Worm (Caenorhabditis elegans) whole organism, L1 larva: Measurements from ENCODE around the gene Y55B1AR.4.

Source experiments
- C04F5.9 ChIP-seq: sonication (generic microtip); optimal IDR thresholded peaks from 2 replicates; lab custom pipeline; 2016; ENCODE audit warnings: missing genetic modification characterization, missing compliant biosample characterization
- F16B12.6 ChIP-seq: fragments of 150-350 bp; optimal IDR thresholded peaks from 2 replicates; lab custom pipeline; 2014; ENCODE audit warnings: missing biosample characterization, missing genetic modification characterization
- aha-1 ChIP-seq: fragments of 150-350 bp; optimal IDR thresholded peaks from 2 replicates; lab custom pipeline; 2014; ENCODE audit warnings: missing biosample characterization, missing genetic modification characterization
- aly-2 ChIP-seq: fragments of 150-350 bp; optimal IDR thresholded peaks from 2 replicates; lab custom pipeline; 2014; ENCODE audit warnings: missing biosample characterization, missing genetic modification characterization
- ama-1 ChIP-seq: fragments of 150-350 bp; optimal IDR thresholded peaks from 2 replicates; lab custom pipeline; 2014
- blmp-1 ChIP-seq: fragments of 150-350 bp; optimal IDR thresholded peaks from 2 replicates; lab custom pipeline; 2014; ENCODE audit warnings: missing biosample characterization, missing genetic modification characterization
- ceh-63 ChIP-seq: fragments of 200-800 bp; sonication (Bioruptor generic); optimal IDR thresholded peaks from 2 replicates; lab custom pipeline; 2018; ENCODE audit warnings: mild to moderate bottlenecking, missing genetic modification characterization, missing compliant biosample characterization
- ceh-82 ChIP-seq, 3 experiments: fragments of 150-350 bp in 1 of 3; sonication (generic microtip) in 2 of 3; optimal IDR thresholded peaks; 2 replicates each; lab custom pipeline; 2014 to 2017; ENCODE audit warnings: missing biosample characterization in 3 of 3, missing genetic modification characterization in 3 of 3
- ces-1 ChIP-seq: fragments of 150-350 bp; optimal IDR thresholded peaks from 2 replicates; lab custom pipeline; 2014; ENCODE audit warnings: missing biosample characterization, missing genetic modification reagents, missing genetic modification characterization
- dpl-1 ChIP-seq, 3 experiments: fragments of 150-350 bp in 2 of 3; sonication (generic microtip) in 1 of 3; optimal IDR thresholded peaks; 2 replicates each; lab custom pipeline; 2014 to 2017; ENCODE audit warnings: missing biosample characterization in 3 of 3, missing genetic modification characterization in 3 of 3, missing genetic modification reagents in 3 of 3
- dsc-1 ChIP-seq: sonication (generic microtip); optimal IDR thresholded peaks from 2 replicates; lab custom pipeline; 2016; ENCODE audit warnings: mild to moderate bottlenecking, missing genetic modification characterization, missing compliant biosample characterization
- efl-1 ChIP-seq, 4 experiments: fragments of 150-350 bp; optimal IDR thresholded peaks in 3 of 4; peaks in 1 of 4; 1 replicate in 1 of 4; 2 replicates in 3 of 4; lab custom pipeline; 2014; ENCODE audit warnings: missing biosample characterization in 2 of 4, missing genetic modification characterization in 2 of 4, missing genetic modification reagents in 2 of 4
- egl-13 ChIP-seq: sonication (generic microtip); optimal IDR thresholded peaks from 2 replicates; lab custom pipeline; 2016; ENCODE audit warnings: missing genotype, missing genetic modification reagents, missing genetic modification characterization, missing compliant biosample characterization
- egl-27 ChIP-seq, 2 experiments: fragments of 150-350 bp in 1 of 2; sonication (generic microtip); optimal IDR thresholded peaks; 3 replicates each; lab custom pipeline; 2017 to 2018; ENCODE audit warnings: missing biosample characterization in 2 of 2, missing genetic modification characterization in 2 of 2, missing genetic modification reagents in 2 of 2
- elt-3 ChIP-seq, 6 experiments: fragments of 150-350 bp in 1 of 6; sonication (generic microtip); optimal IDR thresholded peaks; 2 replicates each; lab custom pipeline; 2017 to 2018; ENCODE audit warnings: missing biosample characterization in 6 of 6, missing genetic modification characterization in 6 of 6, inconsistent platforms in 1 of 6
- ets-5 ChIP-seq: fragments of 200-800 bp; sonication (Bioruptor generic); IDR thresholded peaks from 2 replicates; pipeline ENCODE4 v1.3.6; 2022; ENCODE audit warnings: missing genetic modification characterization, missing compliant biosample characterization
- fkh-10 ChIP-seq: sonication (generic microtip); optimal IDR thresholded peaks from 2 replicates; lab custom pipeline; 2017; ENCODE audit warnings: missing biosample characterization, missing genetic modification reagents, missing genetic modification characterization
- fkh-4 ChIP-seq: sonication (generic microtip); optimal IDR thresholded peaks from 2 replicates; lab custom pipeline; 2016; ENCODE audit warnings: missing compliant biosample characterization, missing genetic modification characterization, borderline replicate concordance
- fos-1 ChIP-seq: fragments of 150-350 bp; optimal IDR thresholded peaks from 2 replicates; lab custom pipeline; 2014; ENCODE audit warnings: missing biosample characterization, missing genetic modification characterization
- hlh-17 ChIP-seq: fragments of 200-800 bp; sonication (Bioruptor generic); optimal IDR thresholded peaks from 2 replicates; lab custom pipeline; 2018; ENCODE audit warnings: missing genetic modification characterization, mild to moderate bottlenecking, missing compliant biosample characterization, moderate library complexity, borderline replicate concordance
- hlh-4 ChIP-seq: sonication (generic microtip); optimal IDR thresholded peaks from 2 replicates; lab custom pipeline; 2016; ENCODE audit warnings: mild to moderate bottlenecking, missing genetic modification characterization, missing compliant biosample characterization
- irx-1 ChIP-seq: sonication (generic microtip); optimal IDR thresholded peaks from 2 replicates; lab custom pipeline; 2016; ENCODE audit warnings: missing genetic modification characterization, missing compliant biosample characterization
- isw-1 ChIP-seq: fragments of 200-800 bp; sonication (Bioruptor generic); IDR thresholded peaks from 2 replicates; pipeline ENCODE4 v1.3.6; 2022; ENCODE audit warnings: missing genetic modification characterization, missing compliant biosample characterization
- lin-13 ChIP-seq: fragments of 150-350 bp; optimal IDR thresholded peaks from 2 replicates; lab custom pipeline; 2014; ENCODE audit warnings: missing biosample characterization, missing genetic modification reagents, missing genetic modification characterization
- lin-14 ChIP-seq: fragments of 200-800 bp; sonication (Bioruptor generic); optimal IDR thresholded peaks from 2 replicates; lab custom pipeline; 2018; ENCODE audit warnings: mild to moderate bottlenecking, missing genetic modification characterization, moderate library complexity, missing compliant biosample characterization
- mdl-1 ChIP-seq, 2 experiments: fragments of 150-350 bp; optimal IDR thresholded peaks; 2 replicates each; lab custom pipeline; 2014 to 2017; ENCODE audit warnings: missing biosample characterization in 2 of 2, missing genetic modification characterization in 2 of 2, inconsistent platforms in 1 of 2
- mef-2 ChIP-seq: fragments of 150-350 bp; optimal IDR thresholded peaks from 2 replicates; lab custom pipeline; 2014; ENCODE audit warnings: missing biosample characterization, missing genetic modification characterization
- mep-1 ChIP-seq: fragments of 150-350 bp; optimal IDR thresholded peaks from 2 replicates; lab custom pipeline; 2014; ENCODE audit warnings: missing biosample characterization, missing genetic modification characterization
- nhr-11 ChIP-seq: fragments of 150-350 bp; optimal IDR thresholded peaks from 2 replicates; lab custom pipeline; 2014; ENCODE audit warnings: missing biosample characterization, missing genetic modification characterization
- nhr-12 ChIP-seq: sonication (generic microtip); optimal IDR thresholded peaks from 2 replicates; lab custom pipeline; 2017; ENCODE audit warnings: missing biosample characterization, missing genetic modification characterization
- nhr-19 ChIP-seq: fragments of 200-800 bp; sonication (Bioruptor generic); conservative IDR thresholded peaks from 2 replicates; pipeline ENCODE4 v1.3.6; 2022; ENCODE audit warnings: missing genetic modification characterization, missing compliant biosample characterization
- nhr-20 ChIP-seq: sonication (generic microtip); optimal IDR thresholded peaks from 2 replicates; lab custom pipeline; 2016; ENCODE audit warnings: mild to moderate bottlenecking, missing genetic modification characterization, missing compliant biosample characterization
- nhr-237 ChIP-seq: fragments of 150-350 bp; optimal IDR thresholded peaks from 2 replicates; lab custom pipeline; 2014; ENCODE audit warnings: missing biosample characterization, missing genetic modification characterization
- nhr-28 ChIP-seq: fragments of 150-350 bp; optimal IDR thresholded peaks from 2 replicates; lab custom pipeline; 2014; ENCODE audit warnings: missing biosample characterization, missing genetic modification characterization
- nhr-71 ChIP-seq: sonication (generic microtip); optimal IDR thresholded peaks from 2 replicates; lab custom pipeline; 2016; ENCODE audit warnings: mild to moderate bottlenecking, missing genetic modification characterization, moderate library complexity, missing compliant biosample characterization
- nhr-76 ChIP-seq: sonication (generic microtip); optimal IDR thresholded peaks from 2 replicates; lab custom pipeline; 2017; ENCODE audit warnings: missing biosample characterization, missing genetic modification characterization
- nhr-77 ChIP-seq: fragments of 150-350 bp; optimal IDR thresholded peaks from 2 replicates; lab custom pipeline; 2014; ENCODE audit warnings: missing biosample characterization, missing genetic modification characterization
- nhr-84 ChIP-seq: sonication (generic microtip); optimal IDR thresholded peaks from 2 replicates; lab custom pipeline; 2017; ENCODE audit warnings: missing biosample characterization, missing genetic modification characterization
- pax-3 ChIP-seq: fragments of 200-800 bp; sonication (Bioruptor generic); optimal IDR thresholded peaks from 2 replicates; lab custom pipeline; 2018; ENCODE audit warnings: mild to moderate bottlenecking, missing genetic modification characterization, moderate library complexity, missing compliant biosample characterization
- snu-23 ChIP-seq: sonication (generic microtip); optimal IDR thresholded peaks from 2 replicates; lab custom pipeline; 2016; ENCODE audit warnings: missing genetic modification characterization, missing compliant biosample characterization
- sox-4 ChIP-seq: sonication (generic microtip); optimal IDR thresholded peaks from 2 replicates; lab custom pipeline; 2016; ENCODE audit warnings: missing genetic modification characterization, missing compliant biosample characterization
- sptf-1 ChIP-seq: fragments of 150-350 bp; optimal IDR thresholded peaks from 2 replicates; lab custom pipeline; 2014; ENCODE audit warnings: missing biosample characterization, missing genetic modification characterization
- sup-37 ChIP-seq: fragments of 200-800 bp; sonication (Bioruptor generic); optimal IDR thresholded peaks from 2 replicates; lab custom pipeline; 2018; ENCODE audit warnings: mild to moderate bottlenecking, missing genetic modification characterization, missing compliant biosample characterization
- swsn-7 ChIP-seq: sonication (generic microtip); optimal IDR thresholded peaks from 2 replicates; lab custom pipeline; 2016; ENCODE audit warnings: missing genetic modification characterization, missing compliant biosample characterization
- tbx-2 ChIP-seq: sonication (generic microtip); optimal IDR thresholded peaks from 2 replicates; lab custom pipeline; 2016; ENCODE audit warnings: missing genetic modification characterization, missing compliant biosample characterization
- tlp-1 ChIP-seq: fragments of 150-350 bp; optimal IDR thresholded peaks from 2 replicates; lab custom pipeline; 2014; ENCODE audit warnings: missing biosample characterization, missing genetic modification characterization
- unc-130 ChIP-seq: fragments of 150-350 bp; optimal IDR thresholded peaks from 2 replicates; lab custom pipeline; 2017; ENCODE audit warnings: missing biosample characterization, missing genetic modification characterization, inconsistent platforms
- unc-62 ChIP-seq: fragments of 150-350 bp; optimal IDR thresholded peaks from 2 replicates; lab custom pipeline; 2014; ENCODE audit warnings: missing biosample characterization, missing genetic modification reagents, missing genetic modification characterization
- unc-86 ChIP-seq: sonication (generic microtip); optimal IDR thresholded peaks from 2 replicates; lab custom pipeline; 2016; ENCODE audit warnings: missing genetic modification characterization, missing compliant biosample characterization
- unc-98 ChIP-seq: fragments of 200-800 bp; sonication (Bioruptor generic); IDR thresholded peaks from 2 replicates; pipeline ENCODE4 v1.3.6; 2022; ENCODE audit warnings: missing genetic modification characterization, missing compliant biosample characterization
- vab-15 ChIP-seq: sonication (generic microtip); optimal IDR thresholded peaks from 2 replicates; lab custom pipeline; 2017; ENCODE audit warnings: missing genotype, mild to moderate bottlenecking, missing genetic modification characterization, missing compliant biosample characterization
- xbp-1 ChIP-seq: sonication (generic microtip); optimal IDR thresholded peaks from 2 replicates; lab custom pipeline; 2016; ENCODE audit warnings: missing genetic modification characterization, missing compliant biosample characterization
- zip-4 ChIP-seq: fragments of 200-800 bp; sonication (Bioruptor generic); optimal IDR thresholded peaks from 2 replicates; lab custom pipeline; 2018; ENCODE audit warnings: mild to moderate bottlenecking, missing genetic modification characterization, moderate library complexity, missing compliant biosample characterization
- ztf-11 ChIP-seq, 2 experiments: sonication (generic microtip); optimal IDR thresholded peaks; 2 replicates each; lab custom pipeline; 2016 to 2017; ENCODE audit warnings: missing genetic modification characterization in 2 of 2, missing biosample characterization in 1 of 2, missing compliant biosample characterization in 1 of 2

Y55B1AR.4 gene

DNA sequence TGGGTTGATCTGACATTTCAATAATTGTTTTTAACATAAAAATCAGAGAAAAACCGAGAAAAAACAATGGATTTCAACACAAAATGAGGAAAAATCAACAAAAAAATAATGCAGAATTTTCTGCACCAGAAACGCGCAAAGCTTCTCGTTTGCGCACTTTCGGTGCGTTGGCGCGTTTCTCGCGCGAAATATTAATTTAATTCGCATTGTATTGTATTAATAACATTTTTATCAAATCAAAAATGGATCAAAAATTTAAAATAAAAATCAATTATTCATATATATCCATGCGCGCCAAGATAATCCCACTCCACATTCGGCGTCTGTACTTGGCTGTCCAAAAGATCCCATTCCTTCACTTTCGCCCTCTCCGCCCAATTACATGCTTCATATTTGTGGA is 29.3 kb upstream of the Y55B1AR.4 start, which contains the start of gene fem-2:
Gene fem-2 (minus strand): TSS at position 9 of the 400 bp plus-strand sequence.
- TF ChIP-seq fkh-10 (no peak), ztf-11 (tag; optimal IDR thresholded peaks at IDR 0.05; lab: Kevin White, UChicago) (no peak), mef-2 (no peak), blmp-1 (tag; lab: Kevin White, UChicago) (peak; percentile 42), dpl-1 (GFP tag; optimal IDR thresholded peaks at IDR 0.05; lab: Kevin White, UChicago) (peak; percentile 38 to 53 (median 44)), unc-62 (no peak), isw-1 (GFP tag; lab: Robert Waterston, UW) (peak; percentile 16; the same call in 1 of the 2 replicates), swsn-7 (tag; lab: Kevin White, UChicago) (peak; percentile 52), nhr-76 (tag; lab: Kevin White, UChicago) (no peak), snu-23 (GFP tag; lab: Kevin White, UChicago) (peak; percentile 62), elt-3 (tag; optimal IDR thresholded peaks at IDR 0.05; lab: Kevin White, UChicago) (no peak), ets-5 (GFP tag; lab: Robert Waterston, UW) (no peak), C04F5.9 (no peak), unc-98 (GFP tag; lab: Robert Waterston, UW) (no peak), ama-1 (no peak), zip-4 (peak; percentile 9), dsc-1 (tag; lab: Kevin White, UChicago) (peak; percentile 16), tbx-2 (peak; percentile 43), nhr-77 (tag; lab: Kevin White, UChicago) (no peak), xbp-1 (tag; lab: Kevin White, UChicago) (peak; percentile 50), nhr-237 (tag; lab: Kevin White, UChicago) (no peak), mep-1 (tag; lab: Kevin White, UChicago) (peak; percentile 79), nhr-11 (tag; lab: Kevin White, UChicago) (no peak), irx-1 (tag; lab: Kevin White, UChicago) (no peak), hlh-17 (GFP tag; lab: Kevin White, UChicago) (no peak), hlh-4 (no peak), tlp-1 (tag; lab: Kevin White, UChicago) (no peak), ces-1 (GFP tag; lab: Kevin White, UChicago) (no peak), nhr-20 (tag; lab: Kevin White, UChicago) (peak; percentile 37), lin-13 (peak; percentile 26), egl-13 (no peak), unc-130 (tag; lab: Kevin White, UChicago) (peak; percentile 22), sox-4 (peak; percentile 6), ceh-82 (tag; optimal IDR thresholded peaks at IDR 0.05; lab: Kevin White, UChicago) (peak; percentile 30 to 63 (median 38)), nhr-19 (GFP tag; lab: Robert Waterston, UW) (peak; percentile 36), nhr-28 (tag; lab: Kevin White, UChicago) (no peak), fos-1 (tag; lab: Kevin White, UChicago) (no peak), nhr-12 (tag; lab: Kevin White, UChicago) (no peak), fkh-4 (no peak), vab-15 (tag; lab: Kevin White, UChicago) (no peak), sup-37 (GFP tag; lab: Kevin White, UChicago) (no peak), sptf-1 (tag; lab: Kevin White, UChicago) (no peak), lin-14 (GFP tag; lab: Kevin White, UChicago) (no peak), ceh-63 (no peak), unc-86 (tag; lab: Kevin White, UChicago) (peak; percentile 5), efl-1 (optimal IDR thresholded peaks at IDR 0.05; lab: Kevin White, UChicago) (peak; percentile 32 to 47), efl-1 (GFP tag; optimal IDR thresholded peaks at IDR 0.05 in 1 of 2; lab: Kevin White, UChicago) (peak; percentile 52 to 90), aha-1 (tag; lab: Kevin White, UChicago) (no peak), mdl-1 (tag; optimal IDR thresholded peaks at IDR 0.05; lab: Kevin White, UChicago) (peak in 1 of 2 experiments; percentile 15), aly-2 (tag; lab: Kevin White, UChicago) (no peak), egl-27 (tag; optimal IDR thresholded peaks at IDR 0.05; lab: Kevin White, UChicago) (no peak), F16B12.6 (no peak), pax-3 (no peak), nhr-84 (tag; lab: Kevin White, UChicago) (no peak), nhr-71 (tag; lab: Kevin White, UChicago) (peak; percentile 64)
